Fruit fly (Drosophila melanogaster): ENCODE data around the gene nmd.

nmd gene

DNA sequence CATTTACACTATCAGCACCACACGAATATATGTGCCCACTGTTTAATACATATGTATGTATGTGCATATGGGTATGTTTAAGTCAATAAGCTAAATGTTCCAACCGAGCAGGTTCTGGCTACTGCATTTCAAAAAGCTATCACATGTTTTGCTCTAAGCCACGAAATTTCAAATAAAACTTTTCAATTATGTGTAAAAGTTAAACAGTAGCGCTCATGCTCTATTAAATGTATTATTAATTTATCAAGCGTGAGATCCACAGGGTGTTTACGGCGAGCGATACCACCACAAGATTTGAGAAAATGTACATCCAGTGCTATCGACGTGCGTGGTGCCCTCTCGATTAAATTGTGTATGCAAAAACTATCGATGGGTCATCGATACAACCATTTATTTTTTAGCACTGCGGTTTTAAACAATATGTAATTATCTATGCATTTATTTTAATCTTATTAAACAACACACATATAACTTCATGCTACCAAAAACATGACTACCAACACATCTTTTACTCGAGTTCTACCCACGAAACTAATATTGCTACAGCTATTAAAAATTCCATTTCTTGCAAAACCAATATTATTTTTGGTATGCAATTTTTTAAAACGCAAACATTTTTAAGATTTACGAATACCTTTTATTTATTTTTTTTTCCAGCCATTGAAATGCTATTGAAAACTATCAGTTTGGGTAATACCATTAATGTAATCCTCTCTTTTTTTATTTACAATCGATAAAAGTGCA, 42.8 kb downstream of the nmd start, which contains the start of gene Pten (continued):
- TF ChIP-seq Xbp1 (GFP tag; optimal IDR thresholded peaks at IDR 0.05) = peak; percentile 56
- peak; percentile 57 for TF ChIP-seq CG33213 (GFP tag; optimal IDR thresholded peaks at IDR 0.05)
- peak; percentile 7 for TF ChIP-seq lbe (GFP tag; optimal IDR thresholded peaks at IDR 0.05)
- TF ChIP-seq Jarid2 (GFP tag; optimal IDR thresholded peaks at IDR 0.05) = no peak
- peak; percentile 48 for TF ChIP-seq CG4854 (GFP tag; optimal IDR thresholded peaks at IDR 0.05)
- peak; percentile 51 for TF ChIP-seq en (GFP tag; optimal IDR thresholded peaks at IDR 0.05)
- TF ChIP-seq sc (optimal IDR thresholded peaks at IDR 0.05) = no peak
- peak; percentile 9 for TF ChIP-seq sc (GFP tag; optimal IDR thresholded peaks at IDR 0.05)
- peak; percentile 43; the same call in 2 of the 3 replicates for TF ChIP-seq CG14050 (GFP tag; IDR thresholded peaks at IDR 0.05)
- peak; percentile 95 for TF ChIP-seq Ets65A (GFP tag)
- TF ChIP-seq ssp (GFP tag; IDR thresholded peaks at IDR 0.05) = peak; percentile 81
- peak; percentile 78 for TF ChIP-seq CG32767 (GFP tag; IDR thresholded peaks at IDR 0.05)
- peak; percentile 68 for TF ChIP-seq wek (GFP tag; optimal IDR thresholded peaks at IDR 0.05)
- no peak for TF ChIP-seq CG9817 (tag; optimal IDR thresholded peaks at IDR 0.05)
- TF ChIP-seq Six4 (GFP tag; optimal IDR thresholded peaks at IDR 0.05) = peak; percentile 42
- TF ChIP-seq CG14860 (GFP tag; IDR thresholded peaks at IDR 0.05; ENCODE audit: partially characterized antibody) = peak; percentile 87
- no peak for TF ChIP-seq CG5953 (GFP tag; IDR thresholded peaks at IDR 0.05)
- peak; percentile 27 for TF ChIP-seq CG12219 (GFP tag; optimal IDR thresholded peaks at IDR 0.05)
- peak; percentile 68 for TF ChIP-seq dmrt11E (tag; optimal IDR thresholded peaks at IDR 0.05)
- peak; percentile 84 for TF ChIP-seq CG13287 (GFP tag; IDR thresholded peaks at IDR 0.05; ENCODE audit: partially characterized antibody)
- peak; percentile 77 for TF ChIP-seq CG2116 (GFP tag; optimal IDR thresholded peaks at IDR 0.05)
- peak; percentile 42 for TF ChIP-seq fd3F (GFP tag; optimal IDR thresholded peaks at IDR 0.05)
- TF ChIP-seq lilli (GFP tag; optimal IDR thresholded peaks at IDR 0.05) = peak; percentile 69
- peak; percentile 75 for TF ChIP-seq CG12391 (tag; optimal IDR thresholded peaks at IDR 0.05)
- peak; percentile 51 for TF ChIP-seq CG13296 (GFP tag; optimal IDR thresholded peaks at IDR 0.05)
- peak; percentile 46 for TF ChIP-seq crc (GFP tag; optimal IDR thresholded peaks at IDR 0.05)
- peak; percentile 61 for TF ChIP-seq CG4707 (GFP tag; optimal IDR thresholded peaks at IDR 0.05)
- 0 out of 2 replicates have a peak, but pooled peaks have one; percentile 50 for TF ChIP-seq esg (GFP tag; conservative IDR thresholded peaks at IDR 0.05)
- TF ChIP-seq dmrt99B (tag; optimal IDR thresholded peaks at IDR 0.05) = no peak
- no peak for TF ChIP-seq dm (GFP tag; optimal IDR thresholded peaks at IDR 0.05)
- peak; percentile 16 for TF ChIP-seq CG12744 (GFP tag; optimal IDR thresholded peaks at IDR 0.05)
- peak; percentile 37 for TF ChIP-seq CG2120 (GFP tag; optimal IDR thresholded peaks at IDR 0.05)
- TF ChIP-seq sd (tag; optimal IDR thresholded peaks at IDR 0.05) = peak; percentile 4
- TF ChIP-seq Eip74EF (GFP tag; optimal IDR thresholded peaks at IDR 0.05) = no peak
- TF ChIP-seq CG9437 (GFP tag; optimal IDR thresholded peaks at IDR 0.05) = peak; percentile 25
- peak; percentile 36 for TF ChIP-seq Myb (GFP tag; optimal IDR thresholded peaks at IDR 0.05)
- TF ChIP-seq tgo (GFP tag; IDR thresholded peaks at IDR 0.05) = peak; percentile 51; the same call in 1 of the 3 replicates
- no peak; the same call in 1 of the 2 replicates for TF ChIP-seq CG14667 (GFP tag; IDR thresholded peaks at IDR 0.05)
- TF ChIP-seq YL-1 (GFP tag; optimal IDR thresholded peaks at IDR 0.05) = peak; percentile 79
- TF ChIP-seq sr (GFP tag; IDR thresholded peaks at IDR 0.05) = no peak
- no peak for TF ChIP-seq br (optimal IDR thresholded peaks at IDR 0.05)
- TF ChIP-seq CG11398 (GFP tag; optimal IDR thresholded peaks at IDR 0.05) = peak; percentile 49
- TF ChIP-seq Sry-δ (GFP tag; optimal IDR thresholded peaks at IDR 0.05) = peak; percentile 79
- no peak for TF ChIP-seq CG31365 (tag; optimal IDR thresholded peaks at IDR 0.05)
- peak; percentile 75 for TF ChIP-seq Meics (GFP tag; optimal IDR thresholded peaks at IDR 0.05)
- TF ChIP-seq sqz (GFP tag; optimal IDR thresholded peaks at IDR 0.05) = peak; percentile 72
- TF ChIP-seq CG15011 (GFP tag; optimal IDR thresholded peaks at IDR 0.05) = no peak
- peak; percentile 39 for TF ChIP-seq NK7.1 (GFP tag; optimal IDR thresholded peaks at IDR 0.05)
- TF ChIP-seq aop (GFP tag; IDR thresholded peaks at IDR 0.05) = no peak
- peak; percentile 84 for TF ChIP-seq Dll (GFP tag; IDR thresholded peaks at IDR 0.05; ENCODE audit: partially characterized antibody)
